Worm (Caenorhabditis elegans) whole organism, L2 larva: Measurements from ENCODE around the gene rpn-6.1.

Source experiments
- C34F6.9 ChIP-seq: fragments of 150-350 bp; optimal IDR thresholded peaks from 2 replicates; lab custom pipeline; 2014; ENCODE audit warnings: missing biosample characterization, missing genetic modification characterization
- R02D3.7 ChIP-seq: fragments of 150-350 bp; optimal IDR thresholded peaks from 2 replicates; lab custom pipeline; 2014; ENCODE audit warnings: missing biosample characterization, missing genetic modification characterization
- ZK546.5 ChIP-seq: sonication (generic microtip); optimal IDR thresholded peaks from 2 replicates; lab custom pipeline; 2017; ENCODE audit warnings: missing biosample characterization, missing genetic modification characterization
- alr-1 ChIP-seq: fragments of 150-350 bp; optimal IDR thresholded peaks from 2 replicates; lab custom pipeline; 2014; ENCODE audit warnings: missing biosample characterization, missing genetic modification characterization
- aly-2 ChIP-seq: fragments of 150-350 bp; optimal IDR thresholded peaks from 2 replicates; lab custom pipeline; 2014; ENCODE audit warnings: missing biosample characterization, missing genetic modification characterization
- ama-1 ChIP-seq: fragments of 150-350 bp; optimal IDR thresholded peaks from 2 replicates; lab custom pipeline; 2018; ENCODE audit warnings: inconsistent platforms
- ceh-16 ChIP-seq: fragments of 150-350 bp; optimal IDR thresholded peaks from 2 replicates; lab custom pipeline; 2014; ENCODE audit warnings: missing biosample characterization, missing genetic modification characterization
- ceh-82 ChIP-seq: fragments of 150-350 bp; optimal IDR thresholded peaks from 2 replicates; lab custom pipeline; 2014; ENCODE audit warnings: missing biosample characterization, missing genetic modification characterization
- crh-2 ChIP-seq: sonication (generic microtip); optimal IDR thresholded peaks from 2 replicates; lab custom pipeline; 2017; ENCODE audit warnings: missing biosample characterization, missing genetic modification characterization
- dmd-4 ChIP-seq: sonication (generic microtip); optimal IDR thresholded peaks from 2 replicates; lab custom pipeline; 2017; ENCODE audit warnings: missing biosample characterization, missing genetic modification characterization
- egl-27 ChIP-seq: sonication (generic microtip); optimal IDR thresholded peaks from 3 replicates; lab custom pipeline; 2017; ENCODE audit warnings: missing biosample characterization, missing genetic modification reagents, missing genetic modification characterization
- elt-1 ChIP-seq: fragments of 150-350 bp; optimal IDR thresholded peaks from 2 replicates; lab custom pipeline; 2014; ENCODE audit warnings: missing biosample characterization, missing genetic modification characterization
- fos-1 ChIP-seq: fragments of 150-350 bp; optimal IDR thresholded peaks from 2 replicates; lab custom pipeline; 2014; ENCODE audit warnings: missing biosample characterization, missing genetic modification characterization
- gmeb-1 ChIP-seq: fragments of 150-350 bp; optimal IDR thresholded peaks from 2 replicates; lab custom pipeline; 2014; ENCODE audit warnings: missing biosample characterization, missing genetic modification characterization
- lin-11 ChIP-seq: fragments of 150-350 bp; sonication (generic microtip); optimal IDR thresholded peaks from 2 replicates; lab custom pipeline; 2014; ENCODE audit warnings: missing biosample characterization, missing genetic modification characterization, inconsistent platforms, mixed read lengths
- lin-39 ChIP-seq: fragments of 150-350 bp; optimal IDR thresholded peaks from 2 replicates; lab custom pipeline; 2014; ENCODE audit warnings: missing biosample characterization, missing genetic modification reagents, missing genetic modification characterization
- lsy-2 ChIP-seq, 2 experiments: fragments of 150-350 bp in 1 of 2; sonication (generic microtip) in 1 of 2; optimal IDR thresholded peaks; 2 replicates each; lab custom pipeline; 2014 to 2017; ENCODE audit warnings: missing biosample characterization in 2 of 2, missing genetic modification characterization in 2 of 2
- mab-5 ChIP-seq: fragments of 150-350 bp; optimal IDR thresholded peaks from 2 replicates; lab custom pipeline; 2014; ENCODE audit warnings: missing biosample characterization, missing genetic modification characterization
- mbf-1 ChIP-seq: sonication (generic microtip); optimal IDR thresholded peaks from 2 replicates; lab custom pipeline; 2017; ENCODE audit warnings: missing biosample characterization, missing genetic modification characterization
- mdl-1 ChIP-seq, 2 experiments: fragments of 150-350 bp in 1 of 2; sonication (generic microtip) in 1 of 2; optimal IDR thresholded peaks; 2 replicates each; lab custom pipeline; 2017; ENCODE audit warnings: missing biosample characterization in 2 of 2, missing genetic modification characterization in 2 of 2
- nhr-10 ChIP-seq: sonication (generic microtip); optimal IDR thresholded peaks from 2 replicates; lab custom pipeline; 2017; ENCODE audit warnings: missing biosample characterization, missing genetic modification characterization
- nhr-11 ChIP-seq: fragments of 150-350 bp; optimal IDR thresholded peaks from 2 replicates; lab custom pipeline; 2014; ENCODE audit warnings: missing biosample characterization, missing genetic modification characterization
- nhr-129 ChIP-seq: fragments of 150-350 bp; optimal IDR thresholded peaks from 2 replicates; lab custom pipeline; 2014; ENCODE audit warnings: missing biosample characterization, missing genetic modification characterization
- nhr-21 ChIP-seq: fragments of 150-350 bp; optimal IDR thresholded peaks from 2 replicates; lab custom pipeline; 2014; ENCODE audit warnings: missing biosample characterization, missing genetic modification characterization
- nhr-23 ChIP-seq: fragments of 150-350 bp; optimal IDR thresholded peaks from 2 replicates; lab custom pipeline; 2014; ENCODE audit warnings: missing biosample characterization, missing genetic modification reagents, missing genetic modification characterization
- nhr-25 ChIP-seq: fragments of 150-350 bp; sonication (generic microtip); optimal IDR thresholded peaks from 3 replicates; lab custom pipeline; 2014; ENCODE audit warnings: missing biosample characterization, missing genetic modification characterization
- nhr-6 ChIP-seq: fragments of 150-350 bp; optimal IDR thresholded peaks from 2 replicates; lab custom pipeline; 2014; ENCODE audit warnings: missing biosample characterization, missing genetic modification characterization
- nhr-77 ChIP-seq: fragments of 150-350 bp; optimal IDR thresholded peaks from 2 replicates; lab custom pipeline; 2014; ENCODE audit warnings: missing biosample characterization, missing genetic modification characterization
- peb-1 ChIP-seq: fragments of 150-350 bp; optimal IDR thresholded peaks from 2 replicates; lab custom pipeline; 2014; ENCODE audit warnings: missing biosample characterization, missing genetic modification characterization
- sem-4 ChIP-seq: fragments of 150-350 bp; optimal IDR thresholded peaks from 2 replicates; lab custom pipeline; 2014; ENCODE audit warnings: missing biosample characterization, missing genetic modification reagents, missing genetic modification characterization
- skn-1 ChIP-seq: sonication (generic microtip); optimal IDR thresholded peaks from 2 replicates; lab custom pipeline; 2017; ENCODE audit warnings: missing biosample characterization, missing genetic modification characterization
- sma-3 ChIP-seq: sonication (generic microtip); optimal IDR thresholded peaks from 2 replicates; lab custom pipeline; 2016; ENCODE audit warnings: missing genetic modification reagents, missing genetic modification characterization, missing compliant biosample characterization
- sma-9 ChIP-seq, 2 experiments: fragments of 150-350 bp in 1 of 2; sonication (generic microtip) in 1 of 2; optimal IDR thresholded peaks; 2 replicates each; lab custom pipeline; 2014 to 2016; ENCODE audit warnings: missing genetic modification characterization in 2 of 2, mild to moderate bottlenecking in 1 of 2, missing biosample characterization in 1 of 2, missing compliant biosample characterization in 1 of 2, missing genetic modification reagents in 1 of 2, moderate library complexity in 1 of 2
- snpc-4 ChIP-seq: fragments of 150-350 bp; optimal IDR thresholded peaks from 2 replicates; lab custom pipeline; 2014; ENCODE audit warnings: missing biosample characterization, missing genetic modification characterization
- unc-39 ChIP-seq: fragments of 150-350 bp; optimal IDR thresholded peaks from 2 replicates; lab custom pipeline; 2014; ENCODE audit warnings: missing biosample characterization, missing genetic modification characterization
- unc-55 ChIP-seq: fragments of 150-350 bp; sonication (generic microtip); optimal IDR thresholded peaks from 3 replicates; lab custom pipeline; 2014; ENCODE audit warnings: missing biosample characterization, missing genetic modification reagents, missing genetic modification characterization
- unc-62 ChIP-seq: fragments of 150-350 bp; optimal IDR thresholded peaks from 2 replicates; lab custom pipeline; 2014; ENCODE audit warnings: missing biosample characterization, missing genetic modification reagents, missing genetic modification characterization
- zag-1 ChIP-seq: fragments of 150-350 bp; optimal IDR thresholded peaks from 2 replicates; lab custom pipeline; 2014; ENCODE audit warnings: missing biosample characterization, missing genetic modification characterization

Gene rpn-6.1

DNA sequence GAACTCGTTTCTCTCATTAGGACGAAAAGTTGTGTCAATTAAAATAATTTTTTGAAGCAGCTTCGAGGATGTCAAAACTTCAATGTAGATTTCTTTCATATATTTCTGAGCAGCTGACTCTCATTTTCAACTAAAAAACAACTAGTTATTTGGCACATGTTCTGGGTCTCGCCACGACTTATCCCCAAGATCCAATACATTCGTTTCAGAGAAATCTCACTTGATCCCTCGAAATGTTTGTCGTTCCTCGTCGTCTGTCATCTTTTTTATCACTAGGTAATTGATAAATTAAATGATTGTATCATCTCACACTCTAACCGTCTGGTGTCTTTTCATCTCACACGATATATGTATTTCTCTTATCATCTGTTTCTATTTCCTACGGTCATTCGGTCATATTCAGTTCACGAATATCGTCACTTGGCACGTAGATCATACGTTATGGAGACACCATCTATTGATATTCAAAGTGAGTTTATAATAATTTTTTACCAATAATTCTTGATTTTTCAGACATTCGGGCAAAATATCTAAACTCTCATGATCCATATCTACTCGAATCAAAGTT is at the start of gene rpn-6.1, which contains the start of gene F57B9.1:
TSS of gene rpn-6.1 (minus strand) at position 65 of the 568 bp plus-strand sequence.
TSS of gene F57B9.1 (plus strand) at position 154 of the 568 bp plus-strand sequence.
- no peak for TF ChIP-seq sma-3 (GFP tag; lab: Kevin White, UChicago)
- TF ChIP-seq nhr-129 (tag; lab: Kevin White, UChicago) = peak; percentile 36
- no peak for TF ChIP-seq aly-2 (tag; lab: Kevin White, UChicago)
- no peak for TF ChIP-seq R02D3.7 (tag; lab: Kevin White, UChicago)
- no peak for TF ChIP-seq nhr-10 (tag; lab: Kevin White, UChicago)
- TF ChIP-seq ceh-16 (tag; lab: Kevin White, UChicago) = no peak
- peak; percentile 21 for TF ChIP-seq crh-2
- no peak for TF ChIP-seq sem-4
- peak; percentile 12 for TF ChIP-seq skn-1 (tag; lab: Kevin White, UChicago)
- TF ChIP-seq C34F6.9 (tag; lab: Kevin White, UChicago) = peak; percentile 48
- TF ChIP-seq fos-1 (tag; lab: Kevin White, UChicago) = peak; percentile 82
- peak; percentile 60 for TF ChIP-seq sma-9 (GFP tag; optimal IDR thresholded peaks at IDR 0.05; lab: Kevin White, UChicago)
- TF ChIP-seq sma-9 (tag; optimal IDR thresholded peaks at IDR 0.05; lab: Kevin White, UChicago) = no peak
- TF ChIP-seq lsy-2 (tag; optimal IDR thresholded peaks at IDR 0.05; lab: Kevin White, UChicago) = peak in 1 of 2 experiments; percentile 62

DNA sequence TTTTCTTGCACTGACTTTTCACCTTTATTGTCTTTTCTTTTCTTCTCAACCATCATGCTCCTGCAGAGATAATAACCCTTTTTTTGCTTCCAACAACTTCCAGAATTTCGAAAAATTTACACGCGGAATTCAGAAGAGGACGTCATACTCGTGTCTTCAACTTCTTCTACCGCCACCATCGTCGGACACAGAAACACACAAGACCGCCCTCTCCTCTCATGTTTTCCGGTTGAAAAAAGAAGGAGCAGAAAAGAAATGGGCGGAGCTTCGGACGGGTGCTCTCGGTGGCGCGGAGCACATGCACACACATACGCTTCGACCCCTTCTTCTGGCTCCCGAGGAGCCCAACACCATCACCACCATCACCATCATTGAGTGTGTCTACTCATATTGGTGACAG is 47.0 kb upstream of the rpn-6.1 start, which contains the start of gene lgc-38:
TSS of gene lgc-38 (plus strand) at position 301 of the 400 bp plus-strand sequence.
- no peak for TF ChIP-seq fos-1 (tag; lab: Kevin White, UChicago)
- no peak for TF ChIP-seq ceh-16 (tag; lab: Kevin White, UChicago)
- TF ChIP-seq C34F6.9 (tag; lab: Kevin White, UChicago) = no peak
- TF ChIP-seq nhr-11 (tag; lab: Kevin White, UChicago) = no peak
- TF ChIP-seq nhr-129 (tag; lab: Kevin White, UChicago) = no peak
- no peak for TF ChIP-seq egl-27
- TF ChIP-seq ZK546.5 = no peak
- no peak for TF ChIP-seq crh-2
- TF ChIP-seq unc-62 (GFP tag; lab: Kevin White, UChicago) = no peak
- no peak for TF ChIP-seq peb-1
- TF ChIP-seq ama-1 = no peak
- TF ChIP-seq snpc-4 (tag; lab: Kevin White, UChicago) = no peak
- TF ChIP-seq nhr-6 (tag; lab: Kevin White, UChicago) = no peak
- TF ChIP-seq nhr-23 (tag; lab: Kevin White, UChicago) = no peak

DNA sequence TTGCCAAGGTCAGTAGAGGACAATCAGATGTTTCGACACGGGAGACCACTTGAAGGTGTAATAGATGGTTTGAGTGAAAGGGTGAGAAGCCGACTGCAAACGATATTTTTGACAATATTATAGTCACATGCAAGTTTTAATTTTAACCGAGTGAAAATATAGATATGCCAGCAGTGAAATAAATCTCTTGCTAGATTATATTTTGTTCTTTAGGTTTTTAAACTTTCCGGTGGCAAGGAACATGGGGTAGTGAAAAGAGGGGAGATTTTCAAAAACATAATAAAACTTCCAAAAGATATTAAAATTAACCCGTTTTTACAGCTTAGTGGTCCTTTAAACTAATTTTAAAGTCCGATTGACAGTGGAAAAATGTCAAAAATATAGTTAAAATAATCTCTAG is 43.5 kb upstream of the rpn-6.1 start, which contains the start of gene C06E8.5:
TSS of gene C06E8.5 (minus strand) at position 101 of the 400 bp plus-strand sequence.
- no peak for TF ChIP-seq nhr-6 (tag; lab: Kevin White, UChicago)
- TF ChIP-seq sma-9 (GFP tag; optimal IDR thresholded peaks at IDR 0.05; lab: Kevin White, UChicago) = no peak
- no peak for TF ChIP-seq sma-9 (tag; optimal IDR thresholded peaks at IDR 0.05; lab: Kevin White, UChicago)
- TF ChIP-seq nhr-25 (tag; lab: Kevin White, UChicago) = peak; percentile 23
- no peak for TF ChIP-seq zag-1 (tag; lab: Kevin White, UChicago)
- TF ChIP-seq dmd-4 = no peak

DNA sequence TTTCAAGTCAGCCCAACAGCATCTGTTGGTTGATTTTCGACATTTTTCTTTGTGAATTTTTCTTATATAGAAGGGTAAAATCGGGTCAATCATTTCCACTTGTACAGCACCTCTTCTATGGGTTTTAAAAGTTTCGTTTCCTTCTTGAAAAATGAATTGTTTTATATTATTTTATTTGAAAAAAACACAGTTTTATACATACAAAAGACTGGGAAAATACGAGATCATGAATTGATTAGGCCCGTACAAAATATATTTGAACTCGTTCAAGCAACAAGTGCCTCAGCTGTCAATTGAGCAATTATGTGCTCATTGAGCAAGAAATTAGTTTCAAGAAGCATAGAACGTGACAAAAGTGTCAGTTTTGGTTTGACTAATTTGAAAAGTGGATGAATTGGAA is 40.3 kb upstream of the rpn-6.1 start:
- TF ChIP-seq peb-1 (no peak), skn-1 (tag; lab: Kevin White, UChicago) (no peak), alr-1 (tag; lab: Kevin White, UChicago) (no peak), elt-1 (no peak), C34F6.9 (tag; lab: Kevin White, UChicago) (no peak), lin-11 (tag; lab: Kevin White, UChicago) (no peak), sma-3 (GFP tag; lab: Kevin White, UChicago) (no peak), nhr-21 (no peak), mbf-1 (tag; lab: Kevin White, UChicago) (no peak), nhr-129 (tag; lab: Kevin White, UChicago) (no peak), egl-27 (no peak)

DNA sequence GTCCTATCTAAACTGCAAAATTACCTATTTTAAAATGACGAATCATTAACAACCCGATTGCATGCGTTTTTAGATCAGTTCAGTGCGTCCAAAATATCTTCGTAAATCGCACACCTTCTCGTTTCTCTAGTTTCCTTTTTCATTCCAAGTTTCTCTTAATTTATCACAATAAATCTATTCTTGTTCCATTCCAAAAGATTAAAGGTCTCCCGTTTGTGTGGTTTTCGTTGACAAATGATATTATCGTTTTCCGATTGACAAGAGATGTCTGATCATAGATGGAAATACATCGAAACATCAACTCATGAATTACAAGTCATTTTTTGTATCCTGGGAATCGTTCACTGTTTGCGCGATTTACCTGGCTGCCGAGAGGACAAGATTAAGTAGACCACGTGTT is 31.4 kb upstream of the rpn-6.1 start:
- no peak for TF ChIP-seq peb-1
- no peak for TF ChIP-seq nhr-77 (tag; lab: Kevin White, UChicago)
- no peak for TF ChIP-seq mdl-1 (tag; optimal IDR thresholded peaks at IDR 0.05; lab: Kevin White, UChicago)
- peak; percentile 42 for TF ChIP-seq nhr-21
- no peak for TF ChIP-seq mab-5 (tag; lab: Kevin White, UChicago)
- no peak for TF ChIP-seq lin-39 (tag; lab: Kevin White, UChicago)
- no peak for TF ChIP-seq unc-39 (tag; lab: Kevin White, UChicago)
- no peak for TF ChIP-seq alr-1 (tag; lab: Kevin White, UChicago)
- TF ChIP-seq ZK546.5 = no peak
- no peak for TF ChIP-seq gmeb-1
- TF ChIP-seq elt-1 = no peak
- no peak for TF ChIP-seq ceh-82
- TF ChIP-seq sma-9 (GFP tag; optimal IDR thresholded peaks at IDR 0.05; lab: Kevin White, UChicago) = peak; percentile 32
- no peak for TF ChIP-seq sma-9 (tag; optimal IDR thresholded peaks at IDR 0.05; lab: Kevin White, UChicago)
- no peak for TF ChIP-seq snpc-4 (tag; lab: Kevin White, UChicago)
- TF ChIP-seq unc-55 (GFP tag; lab: Kevin White, UChicago) = no peak
